Worm (Caenorhabditis elegans) whole organism, young adult: ENCODE results near the gene F38B6.2.

Source experiments
- C17E4.6 ChIP-seq: fragments of 200-800 bp; sonication (Bioruptor generic); IDR thresholded peaks from 2 replicates; pipeline ENCODE4 v1.3.6; 2022; ENCODE audit warnings: missing genetic modification reagents, missing genetic modification characterization, missing compliant biosample characterization
- F52B5.7 ChIP-seq: sonication (generic microtip); optimal IDR thresholded peaks from 2 replicates; lab custom pipeline; 2016; ENCODE audit warnings: mild to moderate bottlenecking, missing genetic modification characterization, missing compliant biosample characterization
- F55B11.4 ChIP-seq: sonication (generic microtip); optimal IDR thresholded peaks from 2 replicates; lab custom pipeline; 2016; ENCODE audit warnings: missing compliant biosample characterization, missing genetic modification characterization, borderline replicate concordance; ENCODE audit not compliant: insufficient read depth
- F57A8.1 ChIP-seq: fragments of 200-800 bp; sonication (Bioruptor generic); optimal IDR thresholded peaks from 2 replicates; lab custom pipeline; 2018; ENCODE audit warnings: mild to moderate bottlenecking, missing genetic modification characterization, moderate library complexity, missing compliant biosample characterization
- K11D2.4 ChIP-seq: fragments of 200-800 bp; sonication (Bioruptor generic); IDR thresholded peaks from 2 replicates; pipeline ENCODE4 v1.3.6; 2022; ENCODE audit warnings: missing genetic modification reagents, missing genetic modification characterization, missing compliant biosample characterization
- K12H6.12 ChIP-seq: fragments of 200-800 bp; sonication (Bioruptor generic); optimal IDR thresholded peaks from 2 replicates; lab custom pipeline; 2018; ENCODE audit warnings: mild to moderate bottlenecking, missing genetic modification characterization, missing compliant biosample characterization
- T07F8.4 ChIP-seq: sonication (generic microtip); optimal IDR thresholded peaks from 2 replicates; lab custom pipeline; 2016; ENCODE audit warnings: mild to moderate bottlenecking, missing genetic modification characterization, moderate library complexity, missing compliant biosample characterization
- Y67H2A.10 ChIP-seq: fragments of 200-800 bp; sonication (Bioruptor generic); conservative IDR thresholded peaks from 2 replicates; pipeline ENCODE4 v1.3.6; 2022; ENCODE audit warnings: missing genetic modification reagents, missing genetic modification characterization, missing compliant biosample characterization
- aptf-2 ChIP-seq: fragments of 200-800 bp; sonication (Bioruptor generic); conservative IDR thresholded peaks from 2 replicates; pipeline ENCODE4 v1.3.6; 2022; ENCODE audit warnings: missing genetic modification reagents, missing genetic modification characterization, missing compliant biosample characterization
- aptf-3 ChIP-seq: fragments of 200-800 bp; sonication (Bioruptor generic); IDR thresholded peaks from 2 replicates; pipeline ENCODE4 v1.3.6; 2022; ENCODE audit warnings: missing genetic modification characterization, missing compliant biosample characterization
- atf-7 ChIP-seq: sonication (generic microtip); optimal IDR thresholded peaks from 2 replicates; lab custom pipeline; 2017; ENCODE audit warnings: mild to moderate bottlenecking, missing genetic modification characterization, missing compliant biosample characterization
- athp-1 ChIP-seq: sonication (generic microtip); optimal IDR thresholded peaks from 2 replicates; lab custom pipeline; 2017; ENCODE audit warnings: mild to moderate bottlenecking, missing genetic modification characterization, missing compliant biosample characterization
- bed-1 ChIP-seq: fragments of 200-800 bp; sonication (Bioruptor generic); IDR thresholded peaks from 2 replicates; pipeline ENCODE4 v1.3.6; 2022; ENCODE audit warnings: missing genetic modification reagents, missing genetic modification characterization, missing compliant biosample characterization
- ceh-27 ChIP-seq: fragments of 200-800 bp; sonication (Bioruptor generic); optimal IDR thresholded peaks from 2 replicates; lab custom pipeline; 2018; ENCODE audit warnings: mild to moderate bottlenecking, missing genetic modification characterization, moderate library complexity, missing compliant biosample characterization
- ceh-79 ChIP-seq: sonication (generic microtip); optimal IDR thresholded peaks from 2 replicates; lab custom pipeline; 2017; ENCODE audit warnings: mild to moderate bottlenecking, missing genetic modification characterization, missing compliant biosample characterization
- chd-7 ChIP-seq: sonication (generic microtip); optimal IDR thresholded peaks from 2 replicates; lab custom pipeline; 2016; ENCODE audit warnings: mild to moderate bottlenecking, missing genetic modification characterization, moderate library complexity, missing compliant biosample characterization
- die-1 ChIP-seq: sonication (generic microtip); optimal IDR thresholded peaks from 2 replicates; lab custom pipeline; 2016; ENCODE audit warnings: missing genotype, mild to moderate bottlenecking, missing genetic modification characterization, missing compliant biosample characterization
- dox-1 ChIP-seq: fragments of 200-800 bp; sonication (Bioruptor generic); IDR thresholded peaks from 2 replicates; pipeline ENCODE4 v1.3.6; 2022; ENCODE audit warnings: missing genetic modification reagents, missing genetic modification characterization, missing compliant biosample characterization
- dpff-1 ChIP-seq: sonication (generic microtip); optimal IDR thresholded peaks from 2 replicates; lab custom pipeline; 2017; ENCODE audit warnings: mild to moderate bottlenecking, missing genetic modification characterization, missing compliant biosample characterization
- efl-1 ChIP-seq: fragments of 150-350 bp; optimal IDR thresholded peaks from 2 replicates; lab custom pipeline; 2014; ENCODE audit warnings: missing biosample characterization, missing genetic modification reagents, missing genetic modification characterization
- ets-4 ChIP-seq: fragments of 200-800 bp; sonication (Bioruptor generic); optimal IDR thresholded peaks from 2 replicates; lab custom pipeline; 2018; ENCODE audit warnings: mild to moderate bottlenecking, missing genetic modification characterization, missing compliant biosample characterization
- gei-17 ChIP-seq: fragments of 200-800 bp; sonication (Bioruptor generic); optimal IDR thresholded peaks from 2 replicates; lab custom pipeline; 2018; ENCODE audit warnings: mild to moderate bottlenecking, missing genetic modification characterization, missing compliant biosample characterization
- hmg-20 ChIP-seq: fragments of 200-800 bp; sonication (Bioruptor generic); IDR thresholded peaks from 2 replicates; pipeline ENCODE4 v1.3.6; 2022; ENCODE audit warnings: missing genetic modification reagents, missing genetic modification characterization, missing compliant biosample characterization
- hrde-1 ChIP-seq: sonication (generic microtip); optimal IDR thresholded peaks from 2 replicates; lab custom pipeline; 2016; ENCODE audit warnings: missing genetic modification characterization, mild to moderate bottlenecking, missing compliant biosample characterization, moderate library complexity, missing genotype, missing genetic modification reagents, borderline replicate concordance
- let-607 ChIP-seq, 2 experiments: fragments of 200-800 bp in 1 of 2; sonication (Bioruptor generic) in 1 of 2; sonication (generic microtip) in 1 of 2; optimal IDR thresholded peaks; 2 replicates each; lab custom pipeline; 2016 to 2018; ENCODE audit warnings: mild to moderate bottlenecking in 2 of 2, missing compliant biosample characterization in 2 of 2, missing genetic modification characterization in 2 of 2, moderate library complexity in 2 of 2, missing genotype in 1 of 2
- madf-10 ChIP-seq: sonication (generic microtip); optimal IDR thresholded peaks from 2 replicates; lab custom pipeline; 2016; ENCODE audit warnings: mild to moderate bottlenecking, missing genetic modification characterization, missing compliant biosample characterization
- madf-3 ChIP-seq: fragments of 200-800 bp; sonication (Bioruptor generic); IDR thresholded peaks from 2 replicates; pipeline ENCODE4 v1.3.6; 2022; ENCODE audit warnings: missing genetic modification reagents, missing genetic modification characterization, missing compliant biosample characterization
- madf-8 ChIP-seq: fragments of 200-800 bp; sonication (Bioruptor generic); conservative IDR thresholded peaks from 2 replicates; pipeline ENCODE4 v1.3.6; 2022; ENCODE audit warnings: missing genetic modification reagents, missing genetic modification characterization, missing compliant biosample characterization
- mxl-1 ChIP-seq: sonication (generic microtip); optimal IDR thresholded peaks from 2 replicates; lab custom pipeline; 2016; ENCODE audit warnings: missing genetic modification characterization, missing compliant biosample characterization
- nfya-1 ChIP-seq: sonication (generic microtip); optimal IDR thresholded peaks from 2 replicates; lab custom pipeline; 2017; ENCODE audit warnings: antibody characterized with exemption, missing compliant biosample characterization, missing genetic modification characterization, borderline replicate concordance; ENCODE audit not compliant: insufficient read depth
- nfyb-1 ChIP-seq: fragments of 200-800 bp; sonication (Bioruptor generic); IDR thresholded peaks from 2 replicates; pipeline ENCODE4 v1.3.6; 2022; ENCODE audit warnings: missing genetic modification reagents, missing genetic modification characterization, missing compliant biosample characterization
- nhr-27 ChIP-seq: fragments of 200-800 bp; sonication (Bioruptor generic); optimal IDR thresholded peaks from 2 replicates; lab custom pipeline; 2018; ENCODE audit warnings: mild to moderate bottlenecking, missing genetic modification characterization, moderate library complexity, missing compliant biosample characterization
- nhr-80 ChIP-seq: sonication (generic microtip); optimal IDR thresholded peaks from 2 replicates; lab custom pipeline; 2016; ENCODE audit warnings: missing genetic modification characterization, missing compliant biosample characterization
- rcor-1 ChIP-seq: fragments of 200-800 bp; sonication (Bioruptor generic); IDR thresholded peaks from 2 replicates; pipeline ENCODE4 v1.3.6; 2022; ENCODE audit warnings: missing genetic modification reagents, missing genetic modification characterization, missing compliant biosample characterization
- rec-8 ChIP-seq, 2 experiments: sonication (generic microtip); optimal IDR thresholded peaks; 2 replicates each; lab custom pipeline; 2016; ENCODE audit warnings: mild to moderate bottlenecking in 2 of 2, missing genetic modification characterization in 2 of 2, missing genetic modification reagents in 2 of 2, missing genotype in 2 of 2, missing biosample characterization in 1 of 2, missing compliant biosample characterization in 1 of 2, moderate library complexity in 1 of 2
- sea-2 ChIP-seq: fragments of 200-800 bp; sonication (Bioruptor generic); IDR thresholded peaks from 2 replicates; pipeline ENCODE4 v1.3.6; 2022; ENCODE audit warnings: missing genetic modification characterization, missing compliant biosample characterization
- snpc-1.1 ChIP-seq: sonication (generic microtip); optimal IDR thresholded peaks from 2 replicates; lab custom pipeline; 2017; ENCODE audit warnings: missing genetic modification characterization, mild to moderate bottlenecking, missing compliant biosample characterization, antibody characterized with exemption, moderate library complexity, missing genotype, missing genetic modification reagents; ENCODE audit not compliant: insufficient read depth
- somi-1 ChIP-seq: fragments of 200-800 bp; sonication (Bioruptor generic); optimal IDR thresholded peaks from 2 replicates; lab custom pipeline; 2018; ENCODE audit warnings: mild to moderate bottlenecking, missing genetic modification characterization, missing compliant biosample characterization
- sptf-2 ChIP-seq: fragments of 200-800 bp; sonication (Bioruptor generic); optimal IDR thresholded peaks from 2 replicates; lab custom pipeline; 2018; ENCODE audit warnings: mild to moderate bottlenecking, missing genetic modification characterization, missing compliant biosample characterization
- xnd-1 ChIP-seq: sonication (generic microtip); optimal IDR thresholded peaks from 2 replicates; lab custom pipeline; 2016; ENCODE audit warnings: missing genotype, missing genetic modification reagents, missing genetic modification characterization, missing compliant biosample characterization
- zim-3 ChIP-seq: sonication (generic microtip); optimal IDR thresholded peaks from 2 replicates; lab custom pipeline; 2017; ENCODE audit warnings: mild to moderate bottlenecking, missing genetic modification characterization, moderate library complexity, missing compliant biosample characterization
- ztf-18 ChIP-seq: sonication (generic microtip); optimal IDR thresholded peaks from 2 replicates; lab custom pipeline; 2016; ENCODE audit warnings: missing genotype, mild to moderate bottlenecking, missing genetic modification characterization, missing compliant biosample characterization
- ztf-26 ChIP-seq: sonication (generic microtip); optimal IDR thresholded peaks from 2 replicates; lab custom pipeline; 2017; ENCODE audit warnings: missing genetic modification characterization, missing compliant biosample characterization
- ztf-6 ChIP-seq: fragments of 200-800 bp; sonication (Bioruptor generic); IDR thresholded peaks from 2 replicates; pipeline ENCODE4 v1.3.6; 2022; ENCODE audit warnings: missing genetic modification reagents, missing genetic modification characterization, missing compliant biosample characterization

The F38B6.2 gene

DNA sequence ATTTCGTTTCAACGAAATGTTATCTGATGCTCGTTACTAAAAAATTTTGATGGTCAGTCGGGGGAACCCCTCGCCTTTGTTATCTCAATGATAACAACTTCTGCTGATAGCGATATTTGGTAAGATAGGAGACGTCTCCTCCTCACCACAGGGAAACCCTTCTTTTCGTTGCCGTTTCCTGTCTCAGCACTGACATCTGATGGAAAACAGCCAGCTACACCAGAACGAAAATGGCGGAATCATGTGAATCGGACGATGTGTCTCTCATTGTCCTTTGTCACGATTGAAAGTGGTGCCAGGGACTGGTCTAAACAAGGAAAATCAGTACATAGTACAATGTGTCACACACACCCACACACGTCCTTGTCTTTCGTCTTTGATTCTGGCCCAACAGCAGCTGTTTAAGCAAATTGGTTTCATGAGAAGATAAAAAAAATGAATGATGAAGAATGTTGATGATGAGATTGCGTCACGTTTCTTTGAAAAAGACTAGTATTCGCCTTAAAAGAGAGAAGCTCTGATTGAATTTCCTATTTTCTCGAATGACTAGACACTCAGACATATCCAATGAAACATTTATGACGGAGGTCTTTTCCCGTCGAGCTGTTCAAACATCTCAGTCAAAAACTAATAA lies 38.1 kb downstream of the F38B6.2 start (continued):
- TF ChIP-seq atf-7 (tag; lab: Kevin White, UChicago) = peak; percentile 78
- TF ChIP-seq F57A8.1 (GFP tag; lab: Kevin White, UChicago) = no peak
- peak; percentile 23 for TF ChIP-seq madf-10 (tag; lab: Kevin White, UChicago)
- TF ChIP-seq athp-1 (tag; lab: Kevin White, UChicago) = no peak
- TF ChIP-seq chd-7 (tag; lab: Kevin White, UChicago) = peak; percentile 63
- peak; percentile 54 for TF ChIP-seq ztf-26 (tag; lab: Kevin White, UChicago)
- peak; percentile 44 for TF ChIP-seq die-1 (tag; lab: Kevin White, UChicago)
- TF ChIP-seq somi-1 (GFP tag; lab: Kevin White, UChicago) = no peak
- TF ChIP-seq F52B5.7 (tag; lab: Kevin White, UChicago) = no peak
- peak; percentile 51 for TF ChIP-seq dox-1 (GFP tag; lab: Robert Waterston, UW)
- no peak for TF ChIP-seq zim-3 (tag; lab: Kevin White, UChicago)
- TF ChIP-seq nhr-80 (tag; lab: Kevin White, UChicago) = peak; percentile 85
- TF ChIP-seq ztf-18 (tag; lab: Kevin White, UChicago) = no peak
- TF ChIP-seq ceh-27 = peak; percentile 61
- no peak for TF ChIP-seq rec-8 (tag; optimal IDR thresholded peaks at IDR 0.05; lab: Kevin White, UChicago)

DNA sequence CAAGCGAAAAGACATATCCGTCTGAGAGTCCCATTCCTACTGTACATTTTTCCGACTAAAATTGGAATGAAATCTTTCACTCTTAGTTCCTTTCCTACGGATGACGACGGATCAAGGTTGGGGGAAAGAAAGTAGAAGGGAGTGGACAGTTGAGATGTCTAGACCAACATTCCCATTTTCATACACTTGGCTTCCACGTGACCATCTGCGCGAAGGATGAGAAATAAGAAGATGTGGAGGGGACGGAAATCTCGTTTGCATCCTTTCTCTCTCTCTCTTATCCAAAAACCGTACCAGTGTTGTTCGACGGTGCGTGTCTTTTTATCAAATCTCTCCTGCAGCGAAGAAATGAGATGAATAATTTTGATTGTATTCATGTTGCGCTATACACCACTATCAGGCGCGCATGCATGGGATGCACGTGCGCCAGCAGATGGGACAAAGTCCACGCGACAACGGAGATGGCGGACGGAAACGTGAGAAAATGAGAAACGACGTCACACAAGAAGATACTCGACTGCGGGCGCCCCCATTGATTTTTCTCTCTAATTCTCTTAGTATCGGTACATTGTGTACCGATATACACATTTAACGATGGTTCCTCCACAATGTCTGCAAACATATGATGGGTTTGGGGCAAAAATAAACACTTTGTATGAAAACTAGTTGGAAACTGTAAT lies 39.1 kb downstream of the F38B6.2 start:
- no peak for TF ChIP-seq ztf-6 (GFP tag; lab: Robert Waterston, UW)
- TF ChIP-seq nfyb-1 (GFP tag; lab: Robert Waterston, UW) = peak; percentile 49; the same call in 1 of the 2 replicates
- TF ChIP-seq C17E4.6 (GFP tag; lab: Robert Waterston, UW) = 0 out of 2 replicates have a peak, but pooled peaks have one; percentile 23
- no peak for TF ChIP-seq aptf-2 (GFP tag; lab: Robert Waterston, UW)
- peak; percentile 77 for TF ChIP-seq nhr-80 (tag; lab: Kevin White, UChicago)
- no peak for TF ChIP-seq nhr-27 (tag; lab: Kevin White, UChicago)
- TF ChIP-seq sea-2 (GFP tag; lab: Robert Waterston, UW) = no peak
- TF ChIP-seq K11D2.4 (GFP tag; lab: Robert Waterston, UW) = peak; percentile 90; the same call in 1 of the 2 replicates
- no peak for TF ChIP-seq Y67H2A.10 (GFP tag; lab: Robert Waterston, UW)
- TF ChIP-seq rec-8 (tag; optimal IDR thresholded peaks at IDR 0.05; lab: Kevin White, UChicago) = no peak
- no peak for TF ChIP-seq hmg-20 (GFP tag; lab: Robert Waterston, UW)
- TF ChIP-seq mxl-1 (tag; lab: Kevin White, UChicago) = peak; percentile 62
- no peak for TF ChIP-seq F55B11.4 (tag; lab: Kevin White, UChicago)
- no peak for TF ChIP-seq aptf-3 (GFP tag; lab: Robert Waterston, UW)
- TF ChIP-seq madf-3 (GFP tag; lab: Robert Waterston, UW) = no peak
- TF ChIP-seq rcor-1 = 0 out of 2 replicates have a peak, but pooled peaks have one; percentile 21
- TF ChIP-seq nfya-1 (tag; lab: Kevin White, UChicago) = no peak
- TF ChIP-seq madf-8 (GFP tag; lab: Robert Waterston, UW) = no peak
- no peak for TF ChIP-seq sptf-2
- TF ChIP-seq ets-4 (GFP tag; lab: Kevin White, UChicago) = no peak
- no peak for TF ChIP-seq ceh-79 (tag; lab: Kevin White, UChicago)
- TF ChIP-seq T07F8.4 = no peak
- peak; percentile 78 for TF ChIP-seq die-1 (tag; lab: Kevin White, UChicago)
- TF ChIP-seq hrde-1 = no peak
- TF ChIP-seq F52B5.7 (tag; lab: Kevin White, UChicago) = no peak
- no peak for TF ChIP-seq dpff-1 (tag; lab: Kevin White, UChicago)
- no peak for TF ChIP-seq efl-1 (GFP tag; lab: Kevin White, UChicago)
- no peak for TF ChIP-seq snpc-1.1 (tag; lab: Kevin White, UChicago)
- TF ChIP-seq bed-1 (GFP tag; lab: Robert Waterston, UW) = no peak
- TF ChIP-seq gei-17 = peak; percentile 68
- TF ChIP-seq let-607 (tag; optimal IDR thresholded peaks at IDR 0.05; lab: Kevin White, UChicago) = peak; percentile 4 to 76
- no peak for TF ChIP-seq xnd-1 (tag; lab: Kevin White, UChicago)
- peak; percentile 63 for TF ChIP-seq K12H6.12 (tag; lab: Kevin White, UChicago)
